Worm (Caenorhabditis elegans) whole organism, L3 larva: Measurements from ENCODE around the gene wars-1.

Experiments used
- R02D3.7 ChIP-seq: fragments of 150-350 bp; optimal IDR thresholded peaks from 2 replicates; lab custom pipeline; 2014; ENCODE audit warnings: missing biosample characterization, missing genetic modification characterization
- ZK546.5 ChIP-seq: sonication (generic microtip); optimal IDR thresholded peaks from 2 replicates; lab custom pipeline; 2017; ENCODE audit warnings: missing biosample characterization, missing genetic modification characterization
- ama-1 ChIP-seq: fragments of 150-350 bp; optimal IDR thresholded peaks from 2 replicates; lab custom pipeline; 2018
- ceh-28 ChIP-seq: fragments of 150-350 bp; optimal IDR thresholded peaks from 2 replicates; lab custom pipeline; 2014; ENCODE audit warnings: missing biosample characterization, missing genetic modification reagents, missing genetic modification characterization
- ceh-82 ChIP-seq: fragments of 150-350 bp; optimal IDR thresholded peaks from 2 replicates; lab custom pipeline; 2014; ENCODE audit warnings: missing biosample characterization, missing genetic modification characterization
- ceh-9 ChIP-seq: sonication (generic microtip); optimal IDR thresholded peaks from 2 replicates; lab custom pipeline; 2018; ENCODE audit warnings: missing biosample characterization, missing genetic modification characterization
- egl-27 ChIP-seq: sonication (generic microtip); optimal IDR thresholded peaks from 4 replicates; lab custom pipeline; 2017; ENCODE audit warnings: missing biosample characterization, missing genetic modification reagents, missing genetic modification characterization
- egl-5 ChIP-seq: fragments of 150-350 bp; optimal IDR thresholded peaks from 2 replicates; lab custom pipeline; 2017; ENCODE audit warnings: missing biosample characterization, missing genetic modification reagents, missing genetic modification characterization, inconsistent platforms
- elt-1 ChIP-seq: fragments of 150-350 bp; optimal IDR thresholded peaks from 2 replicates; lab custom pipeline; 2014; ENCODE audit warnings: missing biosample characterization, missing genetic modification characterization
- elt-2 ChIP-seq: sonication (generic microtip); optimal IDR thresholded peaks from 2 replicates; lab custom pipeline; 2016; ENCODE audit warnings: missing genetic modification reagents, mild to moderate bottlenecking, missing genetic modification characterization, missing compliant biosample characterization
- eor-1 ChIP-seq, 2 experiments: fragments of 150-350 bp; optimal IDR thresholded peaks; 2 replicates each; lab custom pipeline; 2014 to 2018; ENCODE audit warnings: missing biosample characterization in 2 of 2, missing genetic modification characterization in 2 of 2
- fkh-10 ChIP-seq: sonication (generic microtip); optimal IDR thresholded peaks from 2 replicates; lab custom pipeline; 2017; ENCODE audit warnings: missing biosample characterization, missing genetic modification reagents, missing genetic modification characterization
- fkh-2 ChIP-seq: fragments of 150-350 bp; optimal IDR thresholded peaks from 2 replicates; lab custom pipeline; 2014; ENCODE audit warnings: missing biosample characterization, missing genetic modification reagents, missing genetic modification characterization
- fos-1 ChIP-seq: fragments of 150-350 bp; optimal IDR thresholded peaks from 2 replicates; lab custom pipeline; 2014; ENCODE audit warnings: missing biosample characterization, missing genetic modification characterization
- hmg-11 ChIP-seq: sonication (generic microtip); optimal IDR thresholded peaks from 2 replicates; lab custom pipeline; 2016; ENCODE audit warnings: missing genetic modification characterization, missing compliant biosample characterization
- jun-1 ChIP-seq: fragments of 150-350 bp; optimal IDR thresholded peaks from 2 replicates; lab custom pipeline; 2014; ENCODE audit warnings: missing biosample characterization, missing genetic modification reagents, missing genetic modification characterization
- lin-39 ChIP-seq: fragments of 150-350 bp; optimal IDR thresholded peaks from 2 replicates; lab custom pipeline; 2018; ENCODE audit warnings: missing biosample characterization, missing genetic modification reagents, missing genetic modification characterization
- lsy-12 ChIP-seq: sonication (generic microtip); optimal IDR thresholded peaks from 2 replicates; lab custom pipeline; 2016; ENCODE audit warnings: mild to moderate bottlenecking, missing genetic modification characterization, missing compliant biosample characterization
- mml-1 ChIP-seq: fragments of 150-350 bp; sonication (generic microtip); optimal IDR thresholded peaks from 3 replicates; lab custom pipeline; 2014; ENCODE audit warnings: missing biosample characterization, missing genetic modification characterization
- nfya-1 ChIP-seq: sonication (generic microtip); optimal IDR thresholded peaks from 2 replicates; lab custom pipeline; 2017; ENCODE audit warnings: missing genetic modification characterization, mild to moderate bottlenecking, missing compliant biosample characterization, antibody characterized with exemption, moderate library complexity; ENCODE audit not compliant: insufficient read depth
- nhr-11 ChIP-seq: fragments of 150-350 bp; optimal IDR thresholded peaks from 2 replicates; lab custom pipeline; 2014; ENCODE audit warnings: missing biosample characterization, missing genetic modification characterization
- nhr-12 ChIP-seq: fragments of 150-350 bp; optimal IDR thresholded peaks from 2 replicates; lab custom pipeline; 2014; ENCODE audit warnings: missing biosample characterization, missing genetic modification characterization
- nhr-23 ChIP-seq: fragments of 150-350 bp; optimal IDR thresholded peaks from 2 replicates; lab custom pipeline; 2014; ENCODE audit warnings: missing biosample characterization, missing genetic modification reagents, missing genetic modification characterization
- nhr-237 ChIP-seq: fragments of 150-350 bp; optimal IDR thresholded peaks from 2 replicates; lab custom pipeline; 2014; ENCODE audit warnings: missing biosample characterization, missing genetic modification characterization
- nhr-28 ChIP-seq: fragments of 150-350 bp; optimal IDR thresholded peaks from 2 replicates; lab custom pipeline; 2014; ENCODE audit warnings: missing biosample characterization, missing genetic modification characterization
- nhr-43 ChIP-seq: sonication (generic microtip); optimal IDR thresholded peaks from 2 replicates; lab custom pipeline; 2016; ENCODE audit warnings: mild to moderate bottlenecking, missing genetic modification characterization, missing compliant biosample characterization; ENCODE audit not compliant: poor library complexity, severe bottlenecking
- nhr-67 ChIP-seq: fragments of 150-350 bp; optimal IDR thresholded peaks from 2 replicates; lab custom pipeline; 2014; ENCODE audit warnings: missing biosample characterization, missing genetic modification characterization
- nhr-76 ChIP-seq: fragments of 150-350 bp; sonication (generic microtip); optimal IDR thresholded peaks from 5 replicates; lab custom pipeline; 2014; ENCODE audit warnings: missing biosample characterization, missing genetic modification characterization
- pha-4 ChIP-seq: fragments of 150-350 bp; optimal IDR thresholded peaks from 2 replicates; lab custom pipeline; 2014; ENCODE audit warnings: missing biosample characterization, missing genetic modification reagents, missing genetic modification characterization
- pqm-1 ChIP-seq: fragments of 150-350 bp; optimal IDR thresholded peaks from 2 replicates; lab custom pipeline; 2017; ENCODE audit warnings: missing biosample characterization, missing genetic modification characterization, inconsistent platforms
- sea-2 ChIP-seq: fragments of 150-350 bp; sonication (generic microtip); optimal IDR thresholded peaks from 4 replicates; lab custom pipeline; 2014; ENCODE audit warnings: missing biosample characterization, missing genetic modification reagents, missing genetic modification characterization
- skn-1 ChIP-seq: fragments of 150-350 bp; optimal IDR thresholded peaks from 2 replicates; lab custom pipeline; 2014; ENCODE audit warnings: missing biosample characterization, missing genetic modification characterization
- snpc-4 ChIP-seq: fragments of 150-350 bp; optimal IDR thresholded peaks from 2 replicates; lab custom pipeline; 2014; ENCODE audit warnings: missing biosample characterization, missing genetic modification characterization
- tbx-2 ChIP-seq: sonication (generic microtip); optimal IDR thresholded peaks from 2 replicates; lab custom pipeline; 2016; ENCODE audit warnings: mild to moderate bottlenecking, missing genetic modification characterization, missing compliant biosample characterization
- unc-39 ChIP-seq: sonication (generic microtip); optimal IDR thresholded peaks from 4 replicates; lab custom pipeline; 2017; ENCODE audit warnings: missing biosample characterization, missing genetic modification characterization
- unc-62 ChIP-seq: fragments of 150-350 bp; sonication (generic microtip); optimal IDR thresholded peaks from 4 replicates; lab custom pipeline; 2014; ENCODE audit warnings: missing biosample characterization, missing genetic modification reagents, missing genetic modification characterization

wars-1 gene

DNA sequence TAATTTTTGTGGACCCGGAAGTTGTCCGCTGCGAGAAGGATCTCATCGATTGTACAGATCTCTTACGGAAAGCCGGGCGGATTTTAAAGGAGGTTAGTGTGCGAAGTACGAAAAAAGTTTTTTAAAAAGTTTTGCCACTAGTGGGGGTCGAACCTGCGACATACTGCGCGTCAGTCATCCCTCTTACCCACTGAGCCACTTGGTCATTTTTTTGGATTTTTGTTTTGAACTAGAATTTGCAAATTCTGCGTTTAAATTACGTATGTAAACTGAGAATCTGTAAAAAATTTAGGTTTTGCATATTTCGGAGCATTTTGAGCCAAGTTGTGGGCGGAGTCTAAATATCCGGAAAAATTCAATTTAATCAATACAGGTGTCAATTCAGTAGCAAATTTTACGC, 10.4 kb downstream of the wars-1 start:
- TF ChIP-seq egl-5 (tag; lab: Kevin White, UChicago), result no peak
- TF ChIP-seq fkh-10 (GFP tag; lab: Kevin White, UChicago), result no peak
- TF ChIP-seq mml-1 (tag; lab: Kevin White, UChicago), result no peak
- no peak for TF ChIP-seq nhr-76
- TF ChIP-seq jun-1 (tag; lab: Kevin White, UChicago), result no peak

DNA sequence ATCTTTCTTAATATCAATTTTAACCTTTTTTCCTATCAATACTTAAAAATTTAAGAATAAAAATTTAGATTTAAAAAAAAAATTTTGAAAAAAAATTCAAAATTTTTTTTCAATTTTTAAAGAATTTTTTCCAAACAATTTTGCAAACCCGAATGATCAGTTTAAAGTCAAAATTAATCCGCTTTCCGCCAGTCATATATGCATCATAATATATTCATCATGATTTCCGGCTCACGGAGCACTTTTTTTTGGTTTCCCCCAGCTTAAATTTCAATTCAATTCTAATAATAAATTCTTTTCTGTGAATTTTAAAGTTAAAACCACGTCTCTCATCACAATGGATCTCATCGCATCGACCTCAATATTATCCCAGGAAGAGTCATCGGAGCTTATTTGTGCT, 12.5 kb downstream of the wars-1 start, which contains the start of gene nhr-230:
TSS of gene nhr-230 (plus strand) at position 301 of the 400 bp plus-strand sequence.
- TF ChIP-seq ama-1, result no peak
- no peak for TF ChIP-seq tbx-2 (tag; lab: Kevin White, UChicago)
- no peak for TF ChIP-seq jun-1 (tag; lab: Kevin White, UChicago)
- no peak for TF ChIP-seq unc-62 (GFP tag; lab: Kevin White, UChicago)
- TF ChIP-seq nhr-23 (tag; lab: Kevin White, UChicago), result no peak
- TF ChIP-seq nhr-76, result no peak
- TF ChIP-seq ceh-9 (tag; lab: Kevin White, UChicago), result no peak
- no peak for TF ChIP-seq nhr-11 (tag; lab: Kevin White, UChicago)

DNA sequence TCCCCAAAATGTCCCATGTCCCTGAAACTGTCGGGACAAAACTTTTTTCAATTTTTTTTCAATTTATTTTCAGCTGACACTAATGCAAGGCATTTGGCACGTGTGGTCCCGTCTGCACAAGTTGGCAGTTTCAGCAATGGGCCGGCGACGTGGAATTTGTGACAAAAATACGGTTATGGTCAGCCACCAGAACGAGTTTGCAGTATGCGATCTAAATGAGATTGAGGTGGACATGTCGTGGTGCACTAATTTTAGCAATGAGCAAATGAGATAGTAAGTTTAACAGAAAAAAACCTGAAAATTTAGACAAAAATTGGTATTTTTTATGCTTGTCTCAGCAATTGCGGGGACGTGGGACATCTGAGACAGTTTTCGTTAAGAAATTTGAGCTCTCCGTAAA, 16.6 kb downstream of the wars-1 start:
- TF ChIP-seq nhr-76 (no peak), fkh-10 (GFP tag; lab: Kevin White, UChicago) (no peak), nhr-43 (tag; lab: Kevin White, UChicago) (no peak), ceh-28 (tag; lab: Kevin White, UChicago) (no peak), unc-62 (GFP tag; lab: Kevin White, UChicago) (no peak), eor-1 (tag; optimal IDR thresholded peaks at IDR 0.05; lab: Kevin White, UChicago) (no peak), ceh-9 (tag; lab: Kevin White, UChicago) (no peak), hmg-11 (no peak), ama-1 (no peak), ceh-82 (tag; lab: Kevin White, UChicago) (no peak), pha-4 (tag; lab: Kevin White, UChicago) (no peak)

DNA sequence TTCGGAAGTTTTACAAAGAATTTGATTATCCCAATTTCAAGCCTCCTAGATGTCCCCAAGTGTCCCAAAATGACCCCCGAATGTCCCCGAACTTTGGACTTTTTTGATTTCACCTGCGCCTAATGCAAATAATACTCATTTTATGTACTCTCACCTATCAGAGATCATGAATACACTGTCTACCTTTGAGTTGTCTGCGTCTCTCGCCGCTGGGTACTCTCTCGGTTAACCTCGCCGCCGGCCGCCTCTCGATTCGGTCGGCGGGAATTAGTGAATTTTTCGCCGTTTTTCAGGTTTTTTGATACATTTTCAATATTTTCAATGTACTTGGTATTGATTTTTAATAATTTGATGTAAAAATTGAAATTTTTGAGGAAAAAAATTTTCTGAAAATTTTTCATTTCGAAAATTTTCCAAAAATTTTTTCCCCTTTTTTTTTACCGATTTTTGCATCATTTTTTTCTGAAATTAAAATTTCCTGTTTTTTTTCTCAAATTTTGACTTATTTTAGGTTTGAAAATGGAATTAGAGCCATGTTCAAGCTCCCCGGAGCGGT, 20.1 kb downstream of the wars-1 start, which contains the start of gene nhr-65:
TSS of gene nhr-65 (plus strand) at position 506 of the 556 bp plus-strand sequence.
- TF ChIP-seq nfya-1 (tag; lab: Kevin White, UChicago) (peak; percentile 21), R02D3.7 (no peak), skn-1 (tag; lab: Kevin White, UChicago) (no peak), fos-1 (no peak), pha-4 (tag; lab: Kevin White, UChicago) (peak; percentile 62), elt-2 (tag; lab: Kevin White, UChicago) (peak; percentile 61), lsy-12 (tag; lab: Kevin White, UChicago) (no peak), nhr-12 (tag; lab: Kevin White, UChicago) (no peak), hmg-11 (peak; percentile 25), unc-39 (tag; lab: Kevin White, UChicago) (no peak), eor-1 (tag; optimal IDR thresholded peaks at IDR 0.05; lab: Kevin White, UChicago) (no peak), ZK546.5 (tag; lab: Kevin White, UChicago) (no peak), pqm-1 (tag; lab: Kevin White, UChicago) (peak; percentile 54)

DNA sequence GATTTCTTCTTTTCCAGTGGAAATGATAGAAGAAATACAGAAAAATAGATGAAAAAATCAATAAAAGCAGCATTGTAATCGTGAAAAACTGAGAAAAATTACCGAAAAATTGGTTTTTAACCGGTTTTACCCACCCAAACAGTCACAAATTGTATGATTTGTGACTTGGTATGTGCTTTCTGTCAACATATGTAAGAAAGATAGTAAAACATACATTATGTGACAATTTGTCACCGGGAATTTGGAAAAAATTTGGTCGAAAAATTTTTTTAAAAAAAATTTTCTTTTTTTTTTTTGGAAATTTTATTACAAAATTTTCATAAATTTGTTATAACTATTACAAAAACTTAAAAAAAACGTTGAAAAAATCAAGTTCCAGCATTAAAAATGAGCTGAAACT, 21.9 kb downstream of the wars-1 start, which contains the start of gene cyp-33D3:
TSS of gene cyp-33D3 (minus strand) at position 101 of the 400 bp plus-strand sequence.
- TF ChIP-seq nhr-28 (tag; lab: Kevin White, UChicago), result no peak

DNA sequence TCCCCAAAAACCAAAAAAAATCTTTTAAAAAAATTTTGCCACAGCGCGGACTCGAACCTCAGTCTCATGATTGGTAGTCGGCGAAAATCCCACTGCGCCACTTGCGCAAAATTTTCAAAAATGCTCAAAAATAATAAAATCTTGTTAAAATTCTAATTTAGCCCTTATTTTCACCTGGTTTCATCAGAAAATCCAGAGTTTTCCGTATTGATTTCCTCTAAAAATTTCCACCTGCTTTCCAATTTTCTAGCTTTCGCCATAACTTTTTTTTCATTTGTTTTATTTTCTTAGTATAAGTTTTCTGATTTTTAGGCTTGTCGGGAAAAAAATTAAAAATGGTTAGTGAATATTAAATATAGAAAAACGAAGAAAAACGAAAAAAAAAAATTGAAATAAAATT, 31.6 kb downstream of the wars-1 start:
- TF ChIP-seq nfya-1 (tag; lab: Kevin White, UChicago), result no peak
- no peak for TF ChIP-seq nhr-237 (tag; lab: Kevin White, UChicago)
- no peak for TF ChIP-seq sea-2 (GFP tag; lab: Kevin White, UChicago)
- no peak for TF ChIP-seq R02D3.7
- TF ChIP-seq nhr-12 (tag; lab: Kevin White, UChicago), result no peak
- TF ChIP-seq fkh-10 (GFP tag; lab: Kevin White, UChicago), result no peak
- TF ChIP-seq nhr-67 (tag; lab: Kevin White, UChicago), result no peak
- TF ChIP-seq egl-27, result no peak
- no peak for TF ChIP-seq fkh-2 (tag; lab: Kevin White, UChicago)
- TF ChIP-seq elt-1 (tag; lab: Kevin White, UChicago), result no peak
- no peak for TF ChIP-seq snpc-4 (tag; lab: Kevin White, UChicago)
- no peak for TF ChIP-seq lin-39 (tag; lab: Kevin White, UChicago)
